Worm (Caenorhabditis elegans) whole organism, young adult: Measurements from ENCODE around the gene vps-53.
A peak's percentile ranks its signal among the peaks of the same experiment; 100 is the strongest.

Experiments
- B0261.1 ChIP-seq: sonication (generic microtip); optimal IDR thresholded peaks from 2 replicates; lab custom pipeline; 2016; ENCODE audit warnings: mild to moderate bottlenecking, missing genetic modification characterization, moderate library complexity, missing compliant biosample characterization
- F10E7.11 ChIP-seq: sonication (generic microtip); optimal IDR thresholded peaks from 2 replicates; lab custom pipeline; 2017; ENCODE audit warnings: mild to moderate bottlenecking, missing genetic modification characterization, moderate library complexity, missing compliant biosample characterization
- F23B12.7 ChIP-seq: sonication (generic microtip); optimal IDR thresholded peaks from 2 replicates; lab custom pipeline; 2017; ENCODE audit warnings: missing genetic modification characterization, mild to moderate bottlenecking, missing compliant biosample characterization, antibody characterized with exemption, moderate library complexity; ENCODE audit not compliant: insufficient read depth
- F37B4.10 ChIP-seq: fragments of 200-800 bp; sonication (Bioruptor generic); IDR thresholded peaks from 2 replicates; pipeline ENCODE4 v1.3.6; 2022; ENCODE audit warnings: missing genetic modification characterization, missing compliant biosample characterization
- F39B2.1 ChIP-seq: fragments of 200-800 bp; sonication (Bioruptor generic); IDR thresholded peaks from 2 replicates; pipeline ENCODE4 v1.3.6; 2022; ENCODE audit warnings: missing genetic modification reagents, missing genetic modification characterization, missing compliant biosample characterization
- F55B11.4 ChIP-seq: sonication (generic microtip); optimal IDR thresholded peaks from 2 replicates; lab custom pipeline; 2016; ENCODE audit warnings: missing compliant biosample characterization, missing genetic modification characterization, borderline replicate concordance; ENCODE audit not compliant: insufficient read depth
- F57A8.1 ChIP-seq: fragments of 200-800 bp; sonication (Bioruptor generic); optimal IDR thresholded peaks from 2 replicates; lab custom pipeline; 2018; ENCODE audit warnings: mild to moderate bottlenecking, missing genetic modification characterization, moderate library complexity, missing compliant biosample characterization
- F57C9.4 ChIP-seq: sonication (generic microtip); optimal IDR thresholded peaks from 2 replicates; lab custom pipeline; 2017; ENCODE audit warnings: mild to moderate bottlenecking, missing genetic modification characterization, missing compliant biosample characterization
- K12H6.12 ChIP-seq: fragments of 200-800 bp; sonication (Bioruptor generic); optimal IDR thresholded peaks from 2 replicates; lab custom pipeline; 2018; ENCODE audit warnings: mild to moderate bottlenecking, missing genetic modification characterization, missing compliant biosample characterization
- Y56A3A.18 ChIP-seq: fragments of 200-800 bp; sonication (Bioruptor generic); IDR thresholded peaks from 2 replicates; pipeline ENCODE4 v1.3.6; 2022; ENCODE audit warnings: missing genetic modification reagents, missing genetic modification characterization, missing compliant biosample characterization
- ZK185.1 ChIP-seq: sonication (generic microtip); optimal IDR thresholded peaks from 2 replicates; lab custom pipeline; 2016; ENCODE audit warnings: mild to moderate bottlenecking, missing genetic modification characterization, missing compliant biosample characterization; ENCODE audit not compliant: poor library complexity, severe bottlenecking
- ama-1 ChIP-seq, 3 experiments: fragments of 150-350 bp in 1 of 3; sonication (generic microtip) in 2 of 3; optimal IDR thresholded peaks; 2 replicates each; lab custom pipeline; 2014 to 2018; ENCODE audit warnings: missing biosample characterization in 2 of 3, missing genetic modification characterization in 2 of 3, missing genetic modification reagents in 2 of 3
- athp-1 ChIP-seq: sonication (generic microtip); optimal IDR thresholded peaks from 2 replicates; lab custom pipeline; 2017; ENCODE audit warnings: mild to moderate bottlenecking, missing genetic modification characterization, missing compliant biosample characterization
- attf-3 ChIP-seq: fragments of 200-800 bp; sonication (Bioruptor generic); conservative IDR thresholded peaks from 2 replicates; pipeline ENCODE4 v1.3.6; 2022; ENCODE audit warnings: missing genetic modification reagents, missing genetic modification characterization, missing compliant biosample characterization
- attf-5 ChIP-seq: fragments of 200-800 bp; sonication (Bioruptor generic); optimal IDR thresholded peaks from 2 replicates; lab custom pipeline; 2018; ENCODE audit warnings: mild to moderate bottlenecking, missing genetic modification characterization, missing compliant biosample characterization
- bed-1 ChIP-seq: fragments of 200-800 bp; sonication (Bioruptor generic); IDR thresholded peaks from 2 replicates; pipeline ENCODE4 v1.3.6; 2022; ENCODE audit warnings: missing genetic modification reagents, missing genetic modification characterization, missing compliant biosample characterization
- ccch-3 ChIP-seq: fragments of 200-800 bp; sonication (Bioruptor generic); optimal IDR thresholded peaks from 2 replicates; lab custom pipeline; 2018; ENCODE audit warnings: mild to moderate bottlenecking, missing genetic modification characterization, missing compliant biosample characterization
- cebp-2 ChIP-seq: fragments of 200-800 bp; sonication (Bioruptor generic); IDR thresholded peaks from 2 replicates; pipeline ENCODE4 v1.3.6; 2022; ENCODE audit warnings: missing genetic modification characterization, missing compliant biosample characterization
- ceh-100 ChIP-seq: fragments of 200-800 bp; sonication (Bioruptor generic); IDR thresholded peaks from 2 replicates; pipeline ENCODE4 v1.3.6; 2022; ENCODE audit warnings: missing genetic modification reagents, missing genetic modification characterization, missing compliant biosample characterization
- ceh-40 ChIP-seq: fragments of 200-800 bp; sonication (Bioruptor generic); IDR thresholded peaks from 2 replicates; pipeline ENCODE4 v1.3.6; 2022; ENCODE audit warnings: missing genetic modification characterization, missing compliant biosample characterization
- dox-1 ChIP-seq: fragments of 200-800 bp; sonication (Bioruptor generic); IDR thresholded peaks from 2 replicates; pipeline ENCODE4 v1.3.6; 2022; ENCODE audit warnings: missing genetic modification reagents, missing genetic modification characterization, missing compliant biosample characterization
- dpff-1 ChIP-seq: sonication (generic microtip); optimal IDR thresholded peaks from 2 replicates; lab custom pipeline; 2017; ENCODE audit warnings: mild to moderate bottlenecking, missing genetic modification characterization, missing compliant biosample characterization
- efl-1 ChIP-seq: fragments of 150-350 bp; optimal IDR thresholded peaks from 2 replicates; lab custom pipeline; 2014; ENCODE audit warnings: missing biosample characterization, missing genetic modification reagents, missing genetic modification characterization
- egl-18 ChIP-seq: fragments of 200-800 bp; sonication (Bioruptor generic); IDR thresholded peaks from 2 replicates; pipeline ENCODE4 v1.3.6; 2022; ENCODE audit warnings: missing genetic modification reagents, missing genetic modification characterization, missing compliant biosample characterization
- fkh-3 ChIP-seq: sonication (generic microtip); optimal IDR thresholded peaks from 2 replicates; lab custom pipeline; 2016; ENCODE audit warnings: mild to moderate bottlenecking, missing genetic modification characterization, missing compliant biosample characterization
- him-1 ChIP-seq: sonication (generic microtip); optimal IDR thresholded peaks from 2 replicates; lab custom pipeline; 2016; ENCODE audit warnings: missing genotype, missing genetic modification reagents, missing genetic modification characterization, missing compliant biosample characterization
- hmg-1.2 ChIP-seq: fragments of 200-800 bp; sonication (Bioruptor generic); IDR thresholded peaks from 2 replicates; pipeline ENCODE4 v1.3.6; 2022; ENCODE audit warnings: missing genetic modification reagents, missing genetic modification characterization, missing compliant biosample characterization
- hmg-20 ChIP-seq: fragments of 200-800 bp; sonication (Bioruptor generic); IDR thresholded peaks from 2 replicates; pipeline ENCODE4 v1.3.6; 2022; ENCODE audit warnings: missing genetic modification reagents, missing genetic modification characterization, missing compliant biosample characterization
- let-607 ChIP-seq, 2 experiments: fragments of 200-800 bp in 1 of 2; sonication (Bioruptor generic) in 1 of 2; sonication (generic microtip) in 1 of 2; optimal IDR thresholded peaks; 2 replicates each; lab custom pipeline; 2016 to 2018; ENCODE audit warnings: mild to moderate bottlenecking in 2 of 2, missing compliant biosample characterization in 2 of 2, missing genetic modification characterization in 2 of 2, moderate library complexity in 2 of 2, missing genotype in 1 of 2
- lin-26 ChIP-seq: fragments of 200-800 bp; sonication (Bioruptor generic); IDR thresholded peaks from 2 replicates; pipeline ENCODE4 v1.3.6; 2022; ENCODE audit warnings: missing genetic modification reagents, missing genetic modification characterization, missing compliant biosample characterization
- lin-35 ChIP-seq, 3 experiments: fragments of 150-350 bp in 2 of 3; sonication (generic microtip) in 1 of 3; optimal IDR thresholded peaks; 2 replicates each; lab custom pipeline; 2014 to 2018; ENCODE audit warnings: missing biosample characterization in 3 of 3, missing genetic modification characterization in 3 of 3, missing genetic modification reagents in 3 of 3
- madf-3 ChIP-seq: fragments of 200-800 bp; sonication (Bioruptor generic); IDR thresholded peaks from 2 replicates; pipeline ENCODE4 v1.3.6; 2022; ENCODE audit warnings: missing genetic modification reagents, missing genetic modification characterization, missing compliant biosample characterization
- mcd-1 ChIP-seq: fragments of 200-800 bp; sonication (Bioruptor generic); IDR thresholded peaks from 2 replicates; pipeline ENCODE4 v1.3.6; 2022; ENCODE audit warnings: missing genetic modification reagents, missing genetic modification characterization, missing compliant biosample characterization
- mxl-1 ChIP-seq: sonication (generic microtip); optimal IDR thresholded peaks from 2 replicates; lab custom pipeline; 2016; ENCODE audit warnings: missing genetic modification characterization, missing compliant biosample characterization
- nfya-1 ChIP-seq: sonication (generic microtip); optimal IDR thresholded peaks from 2 replicates; lab custom pipeline; 2017; ENCODE audit warnings: antibody characterized with exemption, missing compliant biosample characterization, missing genetic modification characterization, borderline replicate concordance; ENCODE audit not compliant: insufficient read depth
- nhr-179 ChIP-seq: sonication (generic microtip); optimal IDR thresholded peaks from 2 replicates; lab custom pipeline; 2016; ENCODE audit warnings: mild to moderate bottlenecking, missing genetic modification characterization, missing compliant biosample characterization
- nhr-90 ChIP-seq: sonication (generic microtip); optimal IDR thresholded peaks from 2 replicates; lab custom pipeline; 2016; ENCODE audit warnings: missing genotype, mild to moderate bottlenecking, missing genetic modification characterization, missing compliant biosample characterization
- repo-1 ChIP-seq: sonication (generic microtip); optimal IDR thresholded peaks from 2 replicates; lab custom pipeline; 2017; ENCODE audit warnings: mild to moderate bottlenecking, missing genetic modification characterization, missing compliant biosample characterization
- sdz-38 ChIP-seq: sonication (generic microtip); optimal IDR thresholded peaks from 2 replicates; lab custom pipeline; 2016; ENCODE audit warnings: missing genotype, missing genetic modification characterization, missing compliant biosample characterization
- snpc-1.3 ChIP-seq: sonication (generic microtip); optimal IDR thresholded peaks from 2 replicates; lab custom pipeline; 2017; ENCODE audit warnings: missing genetic modification characterization, mild to moderate bottlenecking, missing compliant biosample characterization, antibody characterized with exemption, moderate library complexity, missing genotype, missing genetic modification reagents; ENCODE audit not compliant: insufficient read depth
- snpc-3.4 ChIP-seq: sonication (generic microtip); optimal IDR thresholded peaks from 2 replicates; lab custom pipeline; 2017; ENCODE audit warnings: missing genetic modification characterization, mild to moderate bottlenecking, missing compliant biosample characterization, antibody characterized with exemption, moderate library complexity, missing genotype, missing genetic modification reagents
- somi-1 ChIP-seq: fragments of 200-800 bp; sonication (Bioruptor generic); optimal IDR thresholded peaks from 2 replicates; lab custom pipeline; 2018; ENCODE audit warnings: mild to moderate bottlenecking, missing genetic modification characterization, missing compliant biosample characterization
- zfh-2 ChIP-seq: fragments of 200-800 bp; sonication (Bioruptor generic); conservative IDR thresholded peaks from 2 replicates; pipeline ENCODE4 v1.3.6; 2022; ENCODE audit warnings: missing genetic modification reagents, missing genetic modification characterization, missing compliant biosample characterization
- ztf-28 ChIP-seq: fragments of 200-800 bp; sonication (Bioruptor generic); IDR thresholded peaks from 2 replicates; pipeline ENCODE4 v1.3.6; 2022; ENCODE audit warnings: missing genetic modification reagents, missing genetic modification characterization, missing compliant biosample characterization

The vps-53 gene

ce11 chrIII:9796448-9796847 lies 39.1 kb upstream of the vps-53 start, which contains the start of gene srxa-10:
srxa-10 (minus strand) TSS chrIII:9796548.
- TF ChIP-seq hmg-1.2 (no peak), ccch-3 (no peak), F10E7.11 (tag; lab: Kevin White, UChicago) (no peak)
- TF ChIP-seq, all 124 proteins: peak for 0

- TF ChIP-seq Y56A3A.18 (GFP tag; lab: Robert Waterston, UW) (no peak), mcd-1 (GFP tag; lab: Robert Waterston, UW) (peak; percentile 13; the same call in 1 of the 2 replicates), F57A8.1 (GFP tag; lab: Kevin White, UChicago) (no peak), ZK185.1 (tag; lab: Kevin White, UChicago) (no peak), dpff-1 (tag; lab: Kevin White, UChicago) (no peak), dox-1 (peak; percentile 68), F39B2.1 (GFP tag; lab: Robert Waterston, UW) (no peak), snpc-1.3 (tag; lab: Kevin White, UChicago) (no peak), nfya-1 (no peak), him-1 (tag; lab: Kevin White, UChicago) (peak; percentile 52), mxl-1 (no peak), hmg-1.2 (peak; percentile 96), repo-1 (tag; lab: Kevin White, UChicago) (no peak), zfh-2 (no peak), nhr-179 (tag; lab: Kevin White, UChicago) (no peak), ceh-40 (GFP tag; lab: Robert Waterston, UW) (no peak), F23B12.7 (tag; lab: Kevin White, UChicago) (no peak), somi-1 (no peak), F10E7.11 (tag; lab: Kevin White, UChicago) (no peak), attf-5 (GFP tag; lab: Kevin White, UChicago) (peak; percentile 0), F57C9.4 (tag; lab: Kevin White, UChicago) (no peak), sdz-38 (tag; lab: Kevin White, UChicago) (no peak), F55B11.4 (no peak), egl-18 (GFP tag; lab: Robert Waterston, UW) (no peak), lin-35 (GFP tag; optimal IDR thresholded peaks at IDR 0.05; lab: Kevin White, UChicago) (no peak), B0261.1 (no peak), bed-1 (GFP tag; lab: Robert Waterston, UW) (no peak), lin-26 (no peak), hmg-20 (no peak), attf-3 (no peak), ceh-100 (GFP tag; lab: Robert Waterston, UW) (no peak), efl-1 (GFP tag; lab: Kevin White, UChicago) (peak; percentile 87), let-607 (tag; optimal IDR thresholded peaks at IDR 0.05; lab: Kevin White, UChicago) (no peak), fkh-3 (tag; lab: Kevin White, UChicago) (no peak), ztf-28 (no peak), K12H6.12 (tag; lab: Kevin White, UChicago) (no peak), F37B4.10 (GFP tag; lab: Robert Waterston, UW) (no peak), nhr-90 (no peak), cebp-2 (no peak), snpc-3.4 (tag; lab: Kevin White, UChicago) (peak; percentile 66), ama-1 (optimal IDR thresholded peaks at IDR 0.05; lab: Kevin White, UChicago) (no peak), ama-1 (GFP tag; optimal IDR thresholded peaks at IDR 0.05; lab: Kevin White, UChicago) (no peak), madf-3 (GFP tag; lab: Robert Waterston, UW) (no peak), athp-1 (tag; lab: Kevin White, UChicago) (no peak)
Observed at ce11 chrIII:9793592-9794417, 36.5 kb upstream of the vps-53 start, which contains the start of the genes R10E11.9 and mcm-6. R10E11.9 (minus strand) TSS chrIII:9793642. mcm-6 (plus strand) TSS chrIII:9794367.
